Worm (Caenorhabditis elegans) whole organism, young adult: ENCODE data around the gene str-112.

ENCODE experiments used
- K12H6.12 ChIP-seq: fragments of 200-800 bp; sonication (Bioruptor generic); optimal IDR thresholded peaks from 2 replicates; lab custom pipeline; 2018; ENCODE audit warnings: mild to moderate bottlenecking, missing genetic modification characterization, missing compliant biosample characterization
- Y56A3A.18 ChIP-seq: fragments of 200-800 bp; sonication (Bioruptor generic); IDR thresholded peaks from 2 replicates; pipeline ENCODE4 v1.3.6; 2022; ENCODE audit warnings: missing genetic modification reagents, missing genetic modification characterization, missing compliant biosample characterization
- Y79H2A.3 ChIP-seq: fragments of 200-800 bp; sonication (Bioruptor generic); conservative IDR thresholded peaks from 2 replicates; pipeline ENCODE4 v1.3.6; 2022; ENCODE audit warnings: missing genetic modification reagents, missing genetic modification characterization, missing compliant biosample characterization
- ama-1 ChIP-seq, 3 experiments: fragments of 150-350 bp in 1 of 3; sonication (generic microtip) in 2 of 3; optimal IDR thresholded peaks; 2 replicates each; lab custom pipeline; 2014 to 2018; ENCODE audit warnings: missing biosample characterization in 2 of 3, missing genetic modification characterization in 2 of 3, missing genetic modification reagents in 2 of 3
- cebp-1 ChIP-seq, 2 experiments: fragments of 200-800 bp in 1 of 2; sonication (Bioruptor generic) in 1 of 2; sonication (generic microtip) in 1 of 2; IDR thresholded peaks in 1 of 2; optimal IDR thresholded peaks in 1 of 2; 2 replicates each; pipeline versions ENCODE4 v1.3.6 to Lab custom; 2017 to 2022; ENCODE audit warnings: missing compliant biosample characterization in 2 of 2, missing genetic modification characterization in 2 of 2, mild to moderate bottlenecking in 1 of 2, missing genetic modification reagents in 1 of 2, moderate library complexity in 1 of 2
- ceh-40 ChIP-seq: fragments of 200-800 bp; sonication (Bioruptor generic); IDR thresholded peaks from 2 replicates; pipeline ENCODE4 v1.3.6; 2022; ENCODE audit warnings: missing genetic modification characterization, missing compliant biosample characterization
- ceh-91 ChIP-seq: fragments of 200-800 bp; sonication (Bioruptor generic); IDR thresholded peaks from 2 replicates; pipeline ENCODE4 v1.3.6; 2022; ENCODE audit warnings: missing genetic modification reagents, missing genetic modification characterization, missing compliant biosample characterization
- lsl-1 ChIP-seq: fragments of 200-800 bp; sonication (Bioruptor generic); optimal IDR thresholded peaks from 2 replicates; lab custom pipeline; 2018; ENCODE audit warnings: mild to moderate bottlenecking, missing genetic modification characterization, moderate library complexity, missing compliant biosample characterization
- nfyb-1 ChIP-seq: fragments of 200-800 bp; sonication (Bioruptor generic); IDR thresholded peaks from 2 replicates; pipeline ENCODE4 v1.3.6; 2022; ENCODE audit warnings: missing genetic modification reagents, missing genetic modification characterization, missing compliant biosample characterization
- pha-4 ChIP-seq: fragments of 150-350 bp; sonication (generic microtip); optimal IDR thresholded peaks from 2 replicates; lab custom pipeline; 2014; ENCODE audit warnings: missing biosample characterization, missing genetic modification reagents, missing genetic modification characterization
- snpc-4 ChIP-seq, 5 experiments: fragments of 150-350 bp in 1 of 5; sonication (generic microtip) in 4 of 5; optimal IDR thresholded peaks; 2 replicates each; lab custom pipeline; 2014 to 2018; ENCODE audit warnings: missing genetic modification characterization in 5 of 5, missing biosample characterization in 3 of 5, antibody characterized with exemption in 2 of 5, mild to moderate bottlenecking in 2 of 5, missing compliant biosample characterization in 2 of 5, missing genotype in 2 of 5, moderate library complexity in 2 of 5, missing genetic modification reagents in 1 of 5
- zfh-2 ChIP-seq: fragments of 200-800 bp; sonication (Bioruptor generic); conservative IDR thresholded peaks from 2 replicates; pipeline ENCODE4 v1.3.6; 2022; ENCODE audit warnings: missing genetic modification reagents, missing genetic modification characterization, missing compliant biosample characterization
- ztf-25 ChIP-seq: fragments of 200-800 bp; sonication (Bioruptor generic); IDR thresholded peaks from 2 replicates; pipeline ENCODE4 v1.3.6; 2022; ENCODE audit warnings: missing genetic modification reagents, missing genetic modification characterization, missing compliant biosample characterization
- ztf-6 ChIP-seq: fragments of 200-800 bp; sonication (Bioruptor generic); IDR thresholded peaks from 2 replicates; pipeline ENCODE4 v1.3.6; 2022; ENCODE audit warnings: missing genetic modification reagents, missing genetic modification characterization, missing compliant biosample characterization

DNA sequence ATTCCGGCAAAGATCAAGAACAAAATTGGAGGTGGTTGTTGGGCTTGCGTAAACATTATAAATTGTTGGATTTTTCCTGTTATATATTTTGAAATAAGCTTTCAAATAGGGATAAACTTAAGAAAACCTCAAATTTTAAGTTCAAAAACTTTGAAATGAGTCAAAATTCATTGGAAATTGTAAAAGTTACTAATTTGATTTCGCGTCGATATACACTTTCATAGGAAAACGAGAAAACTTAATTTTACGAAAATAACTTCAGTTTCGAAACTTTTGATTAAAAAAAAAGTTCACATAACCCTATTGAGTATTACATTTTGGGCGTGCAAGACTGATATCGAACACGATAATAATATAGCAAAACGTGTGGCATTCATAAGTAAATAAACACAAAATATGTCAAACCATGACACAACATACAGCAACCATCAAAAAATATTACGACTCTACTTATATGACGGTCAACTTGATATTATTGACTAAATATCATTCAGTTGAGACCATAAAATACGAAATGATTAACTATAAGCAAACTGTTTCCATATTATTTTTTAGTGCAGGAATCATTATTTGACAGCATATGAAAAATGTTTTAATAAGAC, 42.0 kb downstream of the str-112 start:
- TF ChIP-seq ztf-25 (GFP tag; lab: Robert Waterston, UW) (no peak), Y79H2A.3 (GFP tag; lab: Robert Waterston, UW) (no peak), zfh-2 (GFP tag; lab: Robert Waterston, UW) (no peak), ztf-6 (no peak), pha-4 (no peak), ceh-91 (no peak), nfyb-1 (GFP tag; lab: Robert Waterston, UW) (no peak), snpc-4 (GFP tag; optimal IDR thresholded peaks at IDR 0.05; lab: Kevin White, UChicago) (no peak), snpc-4 (tag; optimal IDR thresholded peaks at IDR 0.05; lab: Kevin White, UChicago) (no peak), lsl-1 (GFP tag; lab: Kevin White, UChicago) (no peak), ceh-40 (GFP tag; lab: Robert Waterston, UW) (no peak), Y56A3A.18 (GFP tag; lab: Robert Waterston, UW) (no peak), cebp-1 (GFP tag; IDR thresholded peaks at IDR 0.05; lab: Robert Waterston, UW) (no peak), cebp-1 (tag; optimal IDR thresholded peaks at IDR 0.05; lab: Kevin White, UChicago) (no peak), ama-1 (optimal IDR thresholded peaks at IDR 0.05; lab: Kevin White, UChicago) (no peak), ama-1 (GFP tag; optimal IDR thresholded peaks at IDR 0.05; lab: Kevin White, UChicago) (no peak), K12H6.12 (no peak)
